Fruit fly (Drosophila melanogaster) whole organism, embryonic: ENCODE results near the gene Phyhd1.

Experiments used
- Antp ChIP-seq: fragments of 200-800 bp; sonication (Bioruptor generic); optimal IDR thresholded peaks from 3 replicates; lab custom pipeline; 2016; ENCODE audit warnings: missing biosample characterization, missing genetic modification characterization
- Atf6 ChIP-seq: fragments of 200-800 bp; sonication (Bioruptor generic); IDR thresholded peaks from 2 replicates; pipeline ENCODE4 v1.3.6; 2022; ENCODE audit warnings: missing biosample characterization, missing genetic modification characterization
- CG10979 ChIP-seq: fragments of 200-800 bp; sonication (Bioruptor generic); optimal IDR thresholded peaks from 2 replicates; lab custom pipeline; 2018; ENCODE audit warnings: missing biosample characterization, mild to moderate bottlenecking, missing genetic modification characterization, moderate library complexity
- CG12071 ChIP-seq: fragments of 200-800 bp; sonication (Bioruptor generic); optimal IDR thresholded peaks from 3 replicates; lab custom pipeline; 2018; ENCODE audit warnings: missing biosample characterization, mild to moderate bottlenecking, missing genetic modification characterization
- CG12104 ChIP-seq: fragments of 200-800 bp; sonication (Bioruptor generic); optimal IDR thresholded peaks from 3 replicates; lab custom pipeline; 2016; ENCODE audit warnings: missing biosample characterization, missing genetic modification characterization
- CG13775 ChIP-seq: fragments of 200-800 bp; sonication (Bioruptor generic); optimal IDR thresholded peaks from 3 replicates; lab custom pipeline; 2017; ENCODE audit warnings: missing biosample characterization, mild to moderate bottlenecking, missing genetic modification characterization
- CG14710 ChIP-seq: fragments of 200-800 bp; sonication (Bioruptor generic); optimal IDR thresholded peaks from 3 replicates; lab custom pipeline; 2019; ENCODE audit warnings: missing biosample characterization, mild to moderate bottlenecking, missing genetic modification characterization, moderate library complexity
- CG14965 ChIP-seq: fragments of 200-800 bp; sonication (Bioruptor generic); optimal IDR thresholded peaks from 2 replicates; lab custom pipeline; 2016; ENCODE audit warnings: missing biosample characterization, missing genetic modification characterization, borderline replicate concordance
- CG1602 ChIP-seq: fragments of 200-800 bp; sonication (Bioruptor generic); optimal IDR thresholded peaks from 3 replicates; lab custom pipeline; 2016; ENCODE audit warnings: missing biosample characterization, missing genetic modification characterization
- CG1603 ChIP-seq: fragments of 200-800 bp; sonication (Bioruptor generic); optimal IDR thresholded peaks from 2 replicates; lab custom pipeline; 2019; ENCODE audit warnings: missing biosample characterization, mild to moderate bottlenecking, missing genetic modification characterization, moderate library complexity
- CG17802 ChIP-seq: fragments of 200-800 bp; sonication (Bioruptor generic); optimal IDR thresholded peaks from 2 replicates; lab custom pipeline; 2018; ENCODE audit warnings: missing biosample characterization, mild to moderate bottlenecking, missing genetic modification characterization, moderate library complexity
- CG17912 ChIP-seq: fragments of 200-800 bp; sonication (Bioruptor generic); optimal IDR thresholded peaks from 2 replicates; lab custom pipeline; 2018; ENCODE audit warnings: missing biosample characterization, mild to moderate bottlenecking, missing genetic modification characterization
- CG2116 ChIP-seq: fragments of 200-800 bp; sonication (Bioruptor generic); optimal IDR thresholded peaks from 3 replicates; lab custom pipeline; 2018; ENCODE audit warnings: missing biosample characterization, mild to moderate bottlenecking, missing genetic modification characterization
- CG2120 ChIP-seq: fragments of 200-800 bp; sonication (Bioruptor generic); optimal IDR thresholded peaks from 3 replicates; lab custom pipeline; 2016; ENCODE audit warnings: missing biosample characterization, missing genetic modification characterization
- CG2678 ChIP-seq: fragments of 200-800 bp; sonication (Bioruptor generic); optimal IDR thresholded peaks from 3 replicates; lab custom pipeline; 2019; ENCODE audit warnings: missing biosample characterization, mild to moderate bottlenecking, missing genetic modification characterization, moderate library complexity
- CG4424 ChIP-seq: fragments of 200-800 bp; sonication (Bioruptor generic); optimal IDR thresholded peaks from 3 replicates; lab custom pipeline; 2016; ENCODE audit warnings: missing biosample characterization, missing genetic modification characterization
- CG8359 ChIP-seq: fragments of 200-800 bp; sonication (Bioruptor generic); optimal IDR thresholded peaks from 2 replicates; lab custom pipeline; 2017; ENCODE audit warnings: missing biosample characterization, mild to moderate bottlenecking, missing genetic modification characterization, borderline replicate concordance
- CG9727 ChIP-seq: fragments of 200-800 bp; sonication (Bioruptor generic); optimal IDR thresholded peaks from 3 replicates; lab custom pipeline; 2017; ENCODE audit warnings: missing biosample characterization, mild to moderate bottlenecking, missing genetic modification characterization
- CG9932 ChIP-seq: fragments of 200-800 bp; sonication (Bioruptor generic); IDR thresholded peaks from 2 replicates; pipeline ENCODE4 v1.3.6; 2022; ENCODE audit warnings: missing biosample characterization, missing genetic modification characterization
- Elba2 ChIP-seq: fragments of 200-800 bp; sonication (Bioruptor generic); optimal IDR thresholded peaks from 3 replicates; lab custom pipeline; 2016; ENCODE audit warnings: missing biosample characterization, missing genetic modification characterization
- Fer2 ChIP-seq: fragments of 200-800 bp; sonication (Bioruptor generic); optimal IDR thresholded peaks from 2 replicates; lab custom pipeline; 2018; ENCODE audit warnings: missing biosample characterization, mild to moderate bottlenecking, missing genetic modification characterization, moderate library complexity
- HLH4C ChIP-seq: fragments of 200-800 bp; sonication (Bioruptor generic); IDR thresholded peaks from 3 replicates; pipeline ENCODE4 v1.3.6; 2022; ENCODE audit warnings: missing biosample characterization, missing genetic modification characterization; ENCODE audit not compliant: partially characterized antibody
- Hr78 ChIP-seq, 2 experiments: fragments of 200-800 bp in 1 of 2; fragments of >200 bp in 1 of 2; sonication (Bioruptor generic) in 1 of 2; optimal IDR thresholded peaks; 2 replicates each; lab custom pipeline; 2017 to 2019; ENCODE audit warnings: missing biosample characterization in 2 of 2, missing genetic modification characterization in 2 of 2, mild to moderate bottlenecking in 1 of 2, moderate library complexity in 1 of 2
- Med ChIP-seq: fragments of 200-800 bp; sonication (Bioruptor generic); peaks from one replicate; lab custom pipeline; 2016; ENCODE audit warnings: missing biosample characterization, missing genetic modification characterization, mild to moderate bottlenecking, inconsistent platforms, moderate library complexity
- Nf-YB ChIP-seq: fragments of 200-800 bp; sonication (Bioruptor generic); optimal IDR thresholded peaks from 3 replicates; lab custom pipeline; 2019; ENCODE audit warnings: missing biosample characterization, mild to moderate bottlenecking, missing genetic modification characterization, moderate library complexity
- Ptx1 ChIP-seq: fragments of 200-800 bp; sonication (Bioruptor generic); IDR thresholded peaks from 2 replicates; pipeline ENCODE4 v1.3.6; 2022; ENCODE audit warnings: missing biosample characterization, missing genetic modification characterization
- bsh ChIP-seq, 2 experiments: fragments of 200-800 bp; sonication (Bioruptor generic); optimal IDR thresholded peaks; 2 replicates each; lab custom pipeline; 2017 to 2018; ENCODE audit warnings: mild to moderate bottlenecking in 2 of 2, missing biosample characterization in 2 of 2, missing genetic modification characterization in 2 of 2, moderate library complexity in 1 of 2
- chm ChIP-seq: fragments of 200-800 bp; sonication (Bioruptor generic); IDR thresholded peaks from 2 replicates; pipeline ENCODE4 v1.3.6; 2022; ENCODE audit warnings: missing biosample characterization, missing genetic modification characterization
- dm ChIP-seq: fragments of 200-800 bp; sonication (Bioruptor generic); optimal IDR thresholded peaks from 3 replicates; lab custom pipeline; 2016; ENCODE audit warnings: missing biosample characterization, missing genetic modification characterization
- en ChIP-seq: fragments of 200-800 bp; sonication (Bioruptor generic); optimal IDR thresholded peaks from 2 replicates; lab custom pipeline; 2016; ENCODE audit warnings: missing biosample characterization, missing genetic modification characterization
- eyg ChIP-seq: fragments of 200-800 bp; sonication (Bioruptor generic); optimal IDR thresholded peaks from 3 replicates; lab custom pipeline; 2016; ENCODE audit warnings: missing biosample characterization, missing genetic modification characterization
- fd64A ChIP-seq: fragments of 200-800 bp; sonication (Bioruptor generic); optimal IDR thresholded peaks from 3 replicates; lab custom pipeline; 2018; ENCODE audit warnings: missing biosample characterization, mild to moderate bottlenecking, missing genetic modification characterization
- insv ChIP-seq, 2 experiments: fragments of 200-800 bp; sonication (Bioruptor generic); optimal IDR thresholded peaks; 3 replicates each; lab custom pipeline; 2016 to 2018; ENCODE audit warnings: missing biosample characterization in 2 of 2, missing genetic modification characterization in 2 of 2
- jumu ChIP-seq: fragments of 200-800 bp; sonication (Bioruptor generic); optimal IDR thresholded peaks from 3 replicates; lab custom pipeline; 2016; ENCODE audit warnings: missing biosample characterization, missing genetic modification characterization
- kay ChIP-seq: fragments of 200-800 bp; sonication (Bioruptor generic); optimal IDR thresholded peaks from 2 replicates; lab custom pipeline; 2016; ENCODE audit warnings: missing biosample characterization, missing genetic modification characterization
- kni ChIP-seq: fragments of 200-800 bp; sonication (Bioruptor generic); optimal IDR thresholded peaks from 3 replicates; lab custom pipeline; 2017; ENCODE audit warnings: mild to moderate bottlenecking, missing biosample characterization, missing genetic modification reagents, missing genetic modification characterization
- org-1 ChIP-seq: fragments of 200-800 bp; sonication (Bioruptor generic); optimal IDR thresholded peaks from 2 replicates; lab custom pipeline; 2017; ENCODE audit warnings: missing biosample characterization, missing genetic modification characterization
- pan ChIP-seq, 4 experiments: fragments of >200 bp in 3 of 4; fragments of 200-800 bp in 1 of 4; sonication (Bioruptor generic) in 1 of 4; optimal IDR thresholded peaks in 3 of 4; IDR thresholded peaks in 1 of 4; 2 replicates each; pipeline versions ENCODE4 v1.3.6 to Lab custom; 2017 to 2022; ENCODE audit warnings: missing biosample characterization in 2 of 4, missing genetic modification characterization in 2 of 4, mixed read lengths in 1 of 4
- phol ChIP-seq: fragments of 200-800 bp; sonication (Bioruptor generic); optimal IDR thresholded peaks from 3 replicates; lab custom pipeline; 2018; ENCODE audit warnings: missing biosample characterization, mild to moderate bottlenecking, missing genetic modification characterization, moderate library complexity
- row ChIP-seq: fragments of 200-800 bp; sonication (Bioruptor generic); IDR thresholded peaks from 3 replicates; pipeline ENCODE4 v1.3.6; 2022; ENCODE audit warnings: missing biosample characterization, missing genetic modification characterization
- tll ChIP-seq, 2 experiments: fragments of 200-800 bp in 1 of 2; fragments of >200 bp in 1 of 2; sonication (Bioruptor generic) in 1 of 2; optimal IDR thresholded peaks; 2 replicates each; lab custom pipeline; 2017 to 2019; ENCODE audit warnings: missing biosample characterization in 2 of 2, missing genetic modification characterization in 2 of 2, mild to moderate bottlenecking in 1 of 2, moderate library complexity in 1 of 2
- trem ChIP-seq: fragments of 200-800 bp; optimal IDR thresholded peaks from 3 replicates; lab custom pipeline; 2019; ENCODE audit warnings: missing biosample characterization, mild to moderate bottlenecking, missing genetic modification characterization, moderate library complexity
- wdn ChIP-seq: fragments of 200-800 bp; sonication (Bioruptor generic); IDR thresholded peaks from 2 replicates; pipeline ENCODE4 v1.3.6; 2022; ENCODE audit warnings: missing biosample characterization, missing genetic modification characterization
- wek ChIP-seq: fragments of 200-800 bp; sonication (Bioruptor generic); optimal IDR thresholded peaks from 3 replicates; lab custom pipeline; 2018; ENCODE audit warnings: missing biosample characterization, mild to moderate bottlenecking, missing genetic modification characterization, moderate library complexity
- zen ChIP-seq: fragments of 200-800 bp; sonication (Bioruptor generic); optimal IDR thresholded peaks from 3 replicates; lab custom pipeline; 2018; ENCODE audit warnings: missing biosample characterization, mild to moderate bottlenecking, missing genetic modification characterization, moderate library complexity
- zf30C ChIP-seq: fragments of 200-800 bp; sonication (Bioruptor generic); optimal IDR thresholded peaks from 3 replicates; lab custom pipeline; 2018; ENCODE audit warnings: missing biosample characterization, mild to moderate bottlenecking, missing genetic modification characterization

The Phyhd1 gene

DNA sequence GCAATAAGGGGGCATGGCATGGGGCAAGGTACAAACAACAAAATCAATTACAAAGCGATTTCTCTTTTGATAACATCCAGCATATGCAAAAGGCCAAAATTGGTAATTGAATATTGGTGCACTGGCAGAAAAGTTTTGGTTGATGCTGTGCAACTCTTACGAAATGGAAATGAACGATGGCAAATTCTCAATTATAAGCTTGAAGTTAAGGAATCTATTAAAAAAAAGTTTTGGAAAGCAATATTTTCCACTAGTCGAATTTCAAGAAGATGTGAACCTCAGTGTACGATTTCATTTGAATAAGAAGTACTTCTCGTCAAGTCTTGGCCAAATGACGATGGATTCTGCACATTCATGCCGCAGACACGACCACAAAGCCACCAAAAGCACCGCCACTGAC, 24.8 kb downstream of the Phyhd1 start (continued):
- no peak for TF ChIP-seq chm
- TF ChIP-seq bsh (GFP tag; optimal IDR thresholded peaks at IDR 0.05; lab: Kevin White, UChicago): peak in 1 of 2 experiments; percentile 55
- peak; percentile 32 for TF ChIP-seq CG2120 (GFP tag; lab: Kevin White, UChicago)
- TF ChIP-seq CG1603 (tag; lab: Kevin White, UChicago): peak; percentile 16
- peak; percentile 39; the same call in 2 of the 3 replicates for TF ChIP-seq row (GFP tag; lab: Robert Waterston, UW)
- TF ChIP-seq fd64A (GFP tag; lab: Kevin White, UChicago): no peak
- peak; percentile 56 for TF ChIP-seq CG10979 (tag; lab: Kevin White, UChicago)
- peak; percentile 37 for TF ChIP-seq CG4424 (GFP tag; lab: Kevin White, UChicago)
- no peak for TF ChIP-seq CG2116 (GFP tag; lab: Kevin White, UChicago)
- no peak for TF ChIP-seq HLH4C (GFP tag; lab: Robert Waterston, UW)
- TF ChIP-seq CG12104 (GFP tag; lab: Kevin White, UChicago): no peak
- TF ChIP-seq Fer2 (tag; lab: Kevin White, UChicago): no peak
- TF ChIP-seq zf30C (GFP tag; lab: Kevin White, UChicago): no peak
- no peak for TF ChIP-seq Hr78 (GFP tag; optimal IDR thresholded peaks at IDR 0.05; lab: Kevin White, UChicago)
- TF ChIP-seq wek (GFP tag; lab: Kevin White, UChicago): no peak
- no peak for TF ChIP-seq CG14965 (GFP tag; lab: Kevin White, UChicago)
- TF ChIP-seq kni: no peak
- no peak for TF ChIP-seq en (GFP tag; lab: Kevin White, UChicago)
- TF ChIP-seq org-1 (GFP tag; lab: Kevin White, UChicago): no peak
- peak; percentile 41; the same call in 1 of the 2 replicates for TF ChIP-seq CG9932 (GFP tag; lab: Robert Waterston, UW)
- no peak for TF ChIP-seq CG17912 (GFP tag; lab: Kevin White, UChicago)
- TF ChIP-seq wdn (GFP tag; lab: Robert Waterston, UW): no peak
- no peak for TF ChIP-seq eyg
- TF ChIP-seq CG14710 (tag; lab: Kevin White, UChicago): peak; percentile 23
- no peak for TF ChIP-seq tll (GFP tag; optimal IDR thresholded peaks at IDR 0.05; lab: Kevin White, UChicago)
- TF ChIP-seq kay: no peak
- TF ChIP-seq CG1602 (GFP tag; lab: Kevin White, UChicago): peak; percentile 1
- peak; percentile 18 for TF ChIP-seq Antp (GFP tag; lab: Kevin White, UChicago)
- peak; percentile 4 for TF ChIP-seq jumu (GFP tag; lab: Kevin White, UChicago)
- no peak for TF ChIP-seq dm

DNA sequence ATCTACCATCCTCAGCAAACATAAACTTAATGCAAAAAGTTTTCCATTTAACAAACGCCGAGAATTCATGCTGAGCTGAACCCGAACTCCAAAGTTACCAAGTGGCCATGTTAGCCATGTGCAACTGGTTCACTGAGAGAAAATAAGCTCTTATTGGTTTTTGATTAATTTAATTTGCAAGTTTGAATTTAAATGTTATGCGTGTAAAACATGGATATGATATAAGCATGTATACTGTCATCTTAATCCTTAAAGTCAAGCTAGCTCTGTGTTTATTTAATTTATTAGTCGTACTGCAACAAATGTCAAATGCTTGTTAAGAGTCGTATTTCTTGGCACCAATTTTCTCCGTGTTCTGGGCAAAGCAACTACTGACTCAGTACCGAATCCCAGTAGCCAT, 26.1 kb downstream of the Phyhd1 start:
- TF ChIP-seq Med (GFP tag; lab: Kevin White, UChicago) (peak; percentile 22), pan (optimal IDR thresholded peaks at IDR 0.05; lab: Kevin White, UChicago) (no peak), pan (GFP tag; optimal IDR thresholded peaks at IDR 0.05 in 1 of 2, IDR thresholded peaks at IDR 0.05 in 1 of 2) (no peak)

DNA sequence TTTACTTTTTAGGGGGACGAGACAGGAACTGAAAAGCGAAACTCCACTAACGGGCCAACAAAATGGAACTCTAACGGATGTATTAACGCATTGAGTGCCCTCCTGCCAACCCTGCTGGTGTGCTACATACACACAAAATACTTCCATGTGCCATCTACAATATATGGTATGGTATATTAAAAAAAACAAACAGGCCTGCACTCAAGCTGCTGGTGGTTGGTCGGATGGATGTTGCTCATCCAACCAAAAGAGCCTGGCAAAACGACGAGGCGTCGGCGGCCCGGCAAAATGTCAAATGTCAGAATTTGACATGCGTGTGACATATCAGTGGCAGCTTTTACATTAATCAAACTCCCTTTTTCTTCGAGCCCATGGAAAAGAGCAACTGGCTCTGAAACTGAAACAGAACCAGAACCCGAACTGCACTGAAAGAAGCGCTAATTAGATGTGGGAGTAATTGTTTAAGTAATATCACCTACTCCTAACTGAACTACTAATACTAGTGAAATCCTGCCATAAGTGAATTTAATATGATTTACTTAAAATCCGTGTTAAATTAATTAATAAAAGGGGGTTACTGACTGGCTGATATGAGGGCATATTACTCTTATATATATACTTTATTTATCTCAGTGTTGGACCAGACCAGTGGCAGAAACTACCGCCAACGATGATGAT, 29.9 kb downstream of the Phyhd1 start:
- peak; percentile 1 for TF ChIP-seq zen (tag; lab: Kevin White, UChicago)
- 0 out of 2 replicates have a peak, but pooled peaks have one; percentile 9 for TF ChIP-seq Ptx1 (GFP tag; lab: Robert Waterston, UW)
- no peak for TF ChIP-seq Atf6 (GFP tag; lab: Robert Waterston, UW)
- TF ChIP-seq CG8359 (GFP tag; lab: Kevin White, UChicago): peak; percentile 10
- TF ChIP-seq bsh (GFP tag; optimal IDR thresholded peaks at IDR 0.05; lab: Kevin White, UChicago): peak in 1 of 2 experiments; percentile 59
- TF ChIP-seq CG13775 (GFP tag; lab: Kevin White, UChicago): peak; percentile 33
- TF ChIP-seq CG9727: peak; percentile 54
- peak; percentile 67 for TF ChIP-seq Nf-YB (GFP tag; lab: Kevin White, UChicago)
- peak; percentile 29 for TF ChIP-seq CG2678 (tag; lab: Kevin White, UChicago)
- TF ChIP-seq CG12071 (GFP tag; lab: Kevin White, UChicago): no peak
- TF ChIP-seq Elba2 (GFP tag; lab: Kevin White, UChicago): no peak
- TF ChIP-seq CG17802 (tag; lab: Kevin White, UChicago): peak; percentile 10
- peak; percentile 49 for TF ChIP-seq phol (tag; lab: Kevin White, UChicago)
- TF ChIP-seq insv (GFP tag; optimal IDR thresholded peaks at IDR 0.05; lab: Kevin White, UChicago): no peak
- TF ChIP-seq CG4424 (GFP tag; lab: Kevin White, UChicago): peak; percentile 19
- TF ChIP-seq trem (tag; lab: Kevin White, UChicago): peak; percentile 38
